Worm (Caenorhabditis elegans) whole organism, L4 larva: Measurements from ENCODE around the gene Y45G5AM.6.

Source experiments
- F37D6.2 ChIP-seq: sonication (generic microtip); optimal IDR thresholded peaks from 2 replicates; lab custom pipeline; 2016; ENCODE audit warnings: mild to moderate bottlenecking, missing genetic modification characterization, missing compliant biosample characterization
- aly-2 ChIP-seq: sonication (generic microtip); optimal IDR thresholded peaks from 2 replicates; lab custom pipeline; 2018; ENCODE audit warnings: missing biosample characterization, missing genetic modification characterization
- daf-16 ChIP-seq, 3 experiments: sonication (generic microtip); optimal IDR thresholded peaks; 2 replicates each; lab custom pipeline; 2016 to 2017; ENCODE audit warnings: missing genetic modification characterization in 3 of 3, missing genetic modification reagents in 3 of 3, mild to moderate bottlenecking in 2 of 3, missing compliant biosample characterization in 2 of 3, missing biosample characterization in 1 of 3, moderate library complexity in 1 of 3
- egl-27 ChIP-seq: sonication (generic microtip); optimal IDR thresholded peaks from 3 replicates; lab custom pipeline; 2017; ENCODE audit warnings: missing biosample characterization, missing genetic modification reagents, missing genetic modification characterization
- lsy-2 ChIP-seq, 2 experiments: fragments of 150-350 bp in 1 of 2; sonication (generic microtip) in 1 of 2; optimal IDR thresholded peaks; 2 replicates each; lab custom pipeline; 2014 to 2017; ENCODE audit warnings: missing biosample characterization in 2 of 2, missing genetic modification characterization in 2 of 2
- madf-5 ChIP-seq, 2 experiments: fragments of 200-800 bp; sonication (Bioruptor generic); IDR thresholded peaks; 2 replicates each; pipeline ENCODE4 v1.3.6; 2022; ENCODE audit warnings: missing compliant biosample characterization in 2 of 2, missing genetic modification characterization in 2 of 2
- nhr-237 ChIP-seq: sonication (generic microtip); optimal IDR thresholded peaks from 2 replicates; lab custom pipeline; 2017; ENCODE audit warnings: missing biosample characterization, missing genetic modification characterization
- pha-4 ChIP-seq, 2 experiments: fragments of 150-350 bp in 1 of 2; fragments of 200-800 bp in 1 of 2; sonication (Bioruptor generic) in 1 of 2; IDR thresholded peaks in 1 of 2; optimal IDR thresholded peaks in 1 of 2; 2 replicates each; pipeline versions ENCODE4 v1.3.6 to Lab custom; 2014 to 2022; ENCODE audit warnings: missing genetic modification characterization in 2 of 2, missing genetic modification reagents in 2 of 2, missing biosample characterization in 1 of 2, missing compliant biosample characterization in 1 of 2
- pqm-1 ChIP-seq: sonication (generic microtip); optimal IDR thresholded peaks from 2 replicates; lab custom pipeline; 2017; ENCODE audit warnings: missing biosample characterization, missing genetic modification characterization
- skn-1 ChIP-seq: fragments of 150-350 bp; optimal IDR thresholded peaks from 2 replicates; lab custom pipeline; 2014; ENCODE audit warnings: missing biosample characterization, missing genetic modification characterization
- zag-1 ChIP-seq: fragments of 150-350 bp; optimal IDR thresholded peaks from 2 replicates; lab custom pipeline; 2014; ENCODE audit warnings: missing biosample characterization, missing genetic modification characterization

- TF ChIP-seq nhr-237 (tag; lab: Kevin White, UChicago) (no peak), egl-27 (no peak), skn-1 (tag; lab: Kevin White, UChicago) (no peak), pqm-1 (tag; lab: Kevin White, UChicago) (no peak), lsy-2 (tag; optimal IDR thresholded peaks at IDR 0.05; lab: Kevin White, UChicago) (no peak), daf-16 (GFP tag; optimal IDR thresholded peaks at IDR 0.05; lab: Kevin White, UChicago) (no peak), daf-16 (tag; optimal IDR thresholded peaks at IDR 0.05; lab: Kevin White, UChicago) (no peak), zag-1 (tag; lab: Kevin White, UChicago) (no peak), madf-5 (GFP tag; IDR thresholded peaks at IDR 0.05; lab: Robert Waterston, UW) (no peak), aly-2 (tag; lab: Kevin White, UChicago) (no peak), F37D6.2 (tag; lab: Kevin White, UChicago) (no peak), pha-4 (GFP tag; IDR thresholded peaks at IDR 0.05; lab: Robert Waterston, UW) (no peak), pha-4 (tag; optimal IDR thresholded peaks at IDR 0.05; lab: Kevin White, UChicago) (no peak)
These were observed 7.9 kb downstream of the Y45G5AM.6 start, which contains the start of gene Y45G5AL.1 for ce11 chrV:4144205-4144604.
